Worm (Caenorhabditis elegans) whole organism, L4/young adult: ENCODE data around the gene D1005.2.

Experiments used
- W03F9.2 ChIP-seq: fragments of 150-350 bp; optimal IDR thresholded peaks from 2 replicates; lab custom pipeline; 2014; ENCODE audit warnings: missing biosample characterization, missing genetic modification characterization
- dao-5 ChIP-seq: sonication (generic microtip); optimal IDR thresholded peaks from 2 replicates; lab custom pipeline; 2016; ENCODE audit warnings: missing genotype, missing genetic modification characterization, moderate library complexity, missing compliant biosample characterization
- him-1 ChIP-seq: sonication (generic microtip); optimal IDR thresholded peaks from 2 replicates; lab custom pipeline; 2016; ENCODE audit warnings: missing genotype, missing genetic modification reagents, missing genetic modification characterization, missing compliant biosample characterization

DNA sequence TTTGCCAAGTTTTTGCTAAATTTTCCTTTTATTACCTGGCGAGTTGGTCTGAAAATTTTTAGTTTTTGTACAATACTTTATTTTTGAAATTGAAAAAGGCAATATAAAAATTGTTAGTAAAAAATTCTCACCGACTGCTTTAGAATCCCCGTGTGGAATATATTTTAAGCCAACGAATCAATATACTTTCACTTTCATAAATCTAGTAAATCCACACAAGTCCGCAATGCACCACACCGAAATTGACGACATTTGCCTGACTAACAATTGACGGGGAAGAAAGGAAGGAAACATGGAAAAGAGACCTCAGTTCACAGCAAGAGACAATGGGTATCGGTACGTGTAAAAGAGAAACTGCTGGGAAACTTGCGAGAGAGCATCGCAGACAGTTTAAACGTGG lies 40.7 kb downstream of the D1005.2 start:
- TF ChIP-seq him-1 (tag; lab: Kevin White, UChicago) = no peak
- TF ChIP-seq dao-5 (tag; lab: Kevin White, UChicago) = no peak
- TF ChIP-seq W03F9.2 (tag; lab: Kevin White, UChicago) = no peak
